Worm (Caenorhabditis elegans): ENCODE data around the gene lgx-1.

lgx-1 gene

ce11 chrX:5489538-5489937 lies 48.8 kb downstream of the lgx-1 start, which contains the start of gene F55D1.1:
F55D1.1 (plus strand) TSS chrX:5489838.
- TF ChIP-seq nhr-77 (tag; optimal IDR thresholded peaks at IDR 0.05), result no peak
- TF ChIP-seq peb-1 (tag; optimal IDR thresholded peaks at IDR 0.05), result no peak
- no peak for TF ChIP-seq blmp-1 (tag; optimal IDR thresholded peaks at IDR 0.05; ENCODE audit: insufficient read depth)
- TF ChIP-seq egl-27 (tag; optimal IDR thresholded peaks at IDR 0.05), result no peak
- TF ChIP-seq C34F6.9 (tag; optimal IDR thresholded peaks at IDR 0.05), result no peak
- no peak for TF ChIP-seq unc-62 (GFP tag; optimal IDR thresholded peaks at IDR 0.05)
- TF ChIP-seq ztf-1 (GFP tag; conservative IDR thresholded peaks at IDR 0.05), result no peak
- TF ChIP-seq skn-1 (tag; optimal IDR thresholded peaks at IDR 0.05), result no peak
- TF ChIP-seq lsy-2 (tag; optimal IDR thresholded peaks at IDR 0.05), result no peak
- no peak for TF ChIP-seq crh-2 (tag; optimal IDR thresholded peaks at IDR 0.05)
- TF ChIP-seq sma-9 (GFP tag; optimal IDR thresholded peaks at IDR 0.05), result no peak
- no peak for TF ChIP-seq sma-9 (tag; optimal IDR thresholded peaks at IDR 0.05)
- TF ChIP-seq gmeb-1 (tag; optimal IDR thresholded peaks at IDR 0.05), result no peak
- TF ChIP-seq ZK546.5 (tag; optimal IDR thresholded peaks at IDR 0.05), result no peak
- no peak for TF ChIP-seq aly-2 (tag; optimal IDR thresholded peaks at IDR 0.05)

DNA sequence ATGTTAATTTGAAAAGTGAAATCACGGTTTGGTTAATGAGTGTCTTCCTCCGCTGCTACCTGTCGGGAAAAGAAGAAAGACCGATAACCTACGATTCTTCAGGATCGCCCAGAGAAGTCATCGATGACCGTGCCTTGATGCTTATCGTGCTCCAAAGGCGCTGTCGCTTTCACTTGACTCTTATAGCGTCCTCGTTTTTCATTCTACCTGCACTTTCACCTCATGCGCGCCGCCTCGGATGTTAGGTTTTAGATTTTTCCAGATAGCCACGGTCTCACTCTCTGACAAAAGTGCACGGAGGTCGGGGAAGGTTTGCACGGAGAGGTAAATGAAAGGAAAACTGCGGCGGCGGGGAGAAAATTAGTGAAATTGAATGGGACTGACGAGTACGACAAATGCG lies 49.4 kb downstream of the lgx-1 start:
- TF ChIP-seq nhr-21 (tag; optimal IDR thresholded peaks at IDR 0.05) (no peak), R02D3.7 (tag; optimal IDR thresholded peaks at IDR 0.05) (no peak), ama-1 (optimal IDR thresholded peaks at IDR 0.05) (no peak), blmp-1 (tag; optimal IDR thresholded peaks at IDR 0.05; ENCODE audit: insufficient read depth) (peak; percentile 42), Y55F3AM.14 (GFP tag; optimal IDR thresholded peaks at IDR 0.05) (no peak), egl-27 (tag; optimal IDR thresholded peaks at IDR 0.05) (no peak), ztf-4 (tag; optimal IDR thresholded peaks at IDR 0.05) (no peak), zag-1 (tag; optimal IDR thresholded peaks at IDR 0.05) (no peak), elt-1 (tag; optimal IDR thresholded peaks at IDR 0.05) (peak; percentile 14), mab-5 (tag; optimal IDR thresholded peaks at IDR 0.05) (no peak)

DNA sequence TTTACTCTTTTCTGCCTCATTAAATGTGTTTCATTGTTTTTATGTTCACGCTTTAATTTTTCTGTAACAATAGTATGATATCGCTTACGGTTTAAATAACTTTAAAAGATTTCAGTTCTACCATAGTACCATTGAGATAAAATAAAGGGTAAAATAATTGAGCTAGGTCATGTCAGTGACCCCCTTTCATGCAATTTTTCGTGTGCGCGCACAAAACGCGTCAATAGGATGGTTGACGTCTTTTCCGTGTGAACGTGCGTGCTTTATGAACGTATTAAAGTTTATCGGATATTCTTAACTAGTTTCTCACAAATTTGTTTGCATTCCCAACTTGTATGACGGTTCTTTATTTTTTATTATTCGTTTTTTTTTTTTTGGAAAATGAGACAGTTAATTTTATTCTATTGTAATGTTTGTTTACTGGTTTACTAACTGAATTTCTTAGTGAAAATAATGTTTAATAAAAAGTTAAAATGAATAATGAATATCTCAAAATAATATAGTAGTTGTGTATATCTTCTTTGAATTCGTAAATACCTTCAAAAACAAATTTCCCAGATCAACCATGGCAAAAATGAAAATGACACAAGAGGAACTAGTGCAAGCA lies 52.3 kb downstream of the lgx-1 start, which contains the start of gene C25F6.1:
C25F6.1 (plus strand) TSS at position 557 of the 607 bp plus-strand sequence.
- TF ChIP-seq sma-9 (GFP tag; optimal IDR thresholded peaks at IDR 0.05) (peak; percentile 8), sma-9 (tag; optimal IDR thresholded peaks at IDR 0.05) (no peak), unc-55 (GFP tag; optimal IDR thresholded peaks at IDR 0.05) (peak; percentile 53), nhr-129 (tag; optimal IDR thresholded peaks at IDR 0.05) (peak; percentile 45), ceh-82 (tag; optimal IDR thresholded peaks at IDR 0.05) (no peak), F13H6.1 (tag; optimal IDR thresholded peaks at IDR 0.05) (peak; percentile 18), lsy-2 (tag; optimal IDR thresholded peaks at IDR 0.05) (peak in 1 of 2 experiments; percentile 41)

DNA sequence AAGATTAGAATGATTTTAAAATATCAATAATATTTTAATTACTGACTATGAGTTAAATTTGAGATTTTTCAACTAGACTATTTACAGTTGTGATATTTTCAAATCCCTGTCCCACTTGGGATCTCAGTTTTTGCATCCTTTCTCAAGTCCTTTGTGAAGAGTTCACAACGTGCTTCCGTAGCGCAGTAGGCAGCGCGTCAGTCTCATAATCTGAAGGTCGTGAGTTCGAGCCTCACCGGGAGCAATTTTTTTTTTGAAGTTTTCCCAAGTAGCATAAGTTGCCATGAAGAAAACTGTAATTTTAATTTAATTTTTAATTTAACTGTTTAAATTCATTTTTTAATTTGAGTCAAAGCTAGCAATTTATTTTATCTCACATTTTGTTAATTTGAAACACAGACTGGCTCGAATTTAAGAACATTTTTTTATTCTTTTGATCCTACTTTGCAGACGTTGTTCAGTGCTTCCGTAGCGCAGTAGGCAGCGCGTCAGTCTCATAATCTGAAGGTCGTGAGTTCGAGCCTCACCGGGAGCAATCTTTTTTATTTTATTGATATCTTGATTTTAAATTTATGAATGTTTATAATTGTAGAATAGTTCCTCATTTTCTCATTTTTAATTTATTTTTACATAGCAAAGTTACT lies 52.9 kb downstream of the lgx-1 start:
- TF ChIP-seq sem-4 (tag; optimal IDR thresholded peaks at IDR 0.05) (no peak), nhr-21 (tag; optimal IDR thresholded peaks at IDR 0.05) (peak; percentile 16), lsy-2 (tag; optimal IDR thresholded peaks at IDR 0.05) (peak; percentile 2 to 25), C34F6.9 (tag; optimal IDR thresholded peaks at IDR 0.05) (peak; percentile 18)

ce11 chrX:5479876-5480580 lies 58.3 kb downstream of the lgx-1 start:
- TF ChIP-seq nhr-129 (tag; optimal IDR thresholded peaks at IDR 0.05) (peak; percentile 44), C34F6.9 (tag; optimal IDR thresholded peaks at IDR 0.05) (peak; percentile 2), ama-1 (optimal IDR thresholded peaks at IDR 0.05) (no peak), sma-9 (GFP tag; optimal IDR thresholded peaks at IDR 0.05) (peak; percentile 24), sma-9 (tag; optimal IDR thresholded peaks at IDR 0.05) (no peak), peb-1 (tag; optimal IDR thresholded peaks at IDR 0.05) (peak; percentile 35), lin-11 (tag; optimal IDR thresholded peaks at IDR 0.05) (no peak), R02D3.7 (tag; optimal IDR thresholded peaks at IDR 0.05) (no peak), unc-55 (GFP tag; optimal IDR thresholded peaks at IDR 0.05) (no peak), crh-2 (tag; optimal IDR thresholded peaks at IDR 0.05) (peak; percentile 46), unc-39 (tag; optimal IDR thresholded peaks at IDR 0.05) (no peak), F13H6.1 (tag; optimal IDR thresholded peaks at IDR 0.05) (peak; percentile 63), sem-4 (tag; optimal IDR thresholded peaks at IDR 0.05) (no peak), sma-3 (GFP tag; optimal IDR thresholded peaks at IDR 0.05) (peak; percentile 29), fos-1 (tag; optimal IDR thresholded peaks at IDR 0.05) (peak; percentile 74), mbf-1 (tag; optimal IDR thresholded peaks at IDR 0.05) (no peak)
